Fruit fly (Drosophila melanogaster): ENCODE results near the gene CG33290.

CG33290 gene

DNA sequence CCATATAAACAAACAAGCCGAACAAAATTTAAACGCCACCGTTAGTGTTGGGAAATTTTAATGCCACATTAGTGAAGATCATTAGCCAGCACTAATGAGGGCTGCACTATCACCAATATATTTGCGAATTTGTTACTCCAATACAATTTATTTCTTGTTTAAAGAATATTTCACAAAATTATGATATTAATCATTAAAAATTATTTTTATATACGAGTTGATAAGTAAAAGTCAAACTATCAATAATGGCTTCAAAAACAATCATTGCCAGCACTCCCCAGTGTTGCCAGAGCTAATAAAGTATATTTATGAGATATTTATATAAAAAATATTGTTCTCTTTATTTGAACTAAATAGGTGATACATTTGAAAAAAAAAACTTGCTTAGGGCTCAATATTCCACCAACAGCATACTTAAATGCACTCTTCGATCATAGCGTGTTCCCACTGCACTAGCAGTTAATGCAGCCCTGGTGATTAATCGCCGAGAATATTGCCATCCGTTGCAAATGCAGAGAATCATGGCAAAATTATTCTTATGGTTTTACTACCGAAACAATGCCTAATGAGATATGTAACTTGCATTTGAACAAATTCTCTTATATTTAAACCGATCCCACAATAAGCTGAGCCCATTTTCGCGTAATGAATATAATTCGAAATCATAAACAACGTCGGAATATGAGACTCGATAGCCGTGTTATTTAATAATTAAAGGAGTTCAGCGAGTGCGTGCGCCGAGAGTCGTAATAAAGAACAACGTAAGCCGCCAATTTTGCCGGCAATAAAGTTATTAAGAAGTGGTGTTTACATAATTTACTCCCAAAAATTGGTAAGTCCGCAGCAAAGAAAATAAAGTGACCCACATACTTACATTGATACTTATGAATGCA is 26.1 kb upstream of the CG33290 start, which contains the start of the genes SAK and Cdk12 (continued):
- TF ChIP-seq kay (GFP tag; optimal IDR thresholded peaks at IDR 0.05), result peak; percentile 83
- peak; percentile 77 for TF ChIP-seq Blimp-1 (GFP tag; optimal IDR thresholded peaks at IDR 0.05)
- TF ChIP-seq CG17829 (tag; optimal IDR thresholded peaks at IDR 0.05), result peak; percentile 89
- no peak for TF ChIP-seq Hmx (GFP tag; optimal IDR thresholded peaks at IDR 0.05)
- TF ChIP-seq nom (GFP tag; optimal IDR thresholded peaks at IDR 0.05), result peak; percentile 57
- peak; percentile 76 for TF ChIP-seq CG12942 (GFP tag; optimal IDR thresholded peaks at IDR 0.05)
- TF ChIP-seq HLH54F (GFP tag; optimal IDR thresholded peaks at IDR 0.05), result peak; percentile 74
- no peak for TF ChIP-seq nerfin-2 (GFP tag; IDR thresholded peaks at IDR 0.05; ENCODE audit: partially characterized antibody)
- peak; percentile 59 for TF ChIP-seq CG15073 (GFP tag; optimal IDR thresholded peaks at IDR 0.05)
- TF ChIP-seq CG6175 (GFP tag; IDR thresholded peaks at IDR 0.05), result peak; percentile 53
- no peak for TF ChIP-seq Neu2 (GFP tag; optimal IDR thresholded peaks at IDR 0.05; ENCODE audit: borderline replicate concordance)
- no peak for TF ChIP-seq sc (optimal IDR thresholded peaks at IDR 0.05)
- peak; percentile 77 for TF ChIP-seq sc (GFP tag; optimal IDR thresholded peaks at IDR 0.05)
- TF ChIP-seq Hr51 (GFP tag; optimal IDR thresholded peaks at IDR 0.05), result peak; percentile 61 to 86
- TF ChIP-seq scrt (GFP tag; optimal IDR thresholded peaks at IDR 0.05), result peak; percentile 71
- TF ChIP-seq wdn (GFP tag; IDR thresholded peaks at IDR 0.05), result peak; percentile 76
- peak; percentile 29 for TF ChIP-seq Mes4 (GFP tag; optimal IDR thresholded peaks at IDR 0.05)
- peak; percentile 86 for TF ChIP-seq ind (GFP tag; optimal IDR thresholded peaks at IDR 0.05)
- peak; percentile 80 for TF ChIP-seq CG10979 (tag; optimal IDR thresholded peaks at IDR 0.05)
- TF ChIP-seq Hr78 (GFP tag; optimal IDR thresholded peaks at IDR 0.05), result peak in 1 of 2 experiments; percentile 83
- TF ChIP-seq CG6689 (GFP tag; IDR thresholded peaks at IDR 0.05), result peak; percentile 79
- peak; percentile 76 for TF ChIP-seq gcm (GFP tag; optimal IDR thresholded peaks at IDR 0.05)
- TF ChIP-seq CG15479 (GFP tag; optimal IDR thresholded peaks at IDR 0.05), result peak; percentile 12
- TF ChIP-seq luna (GFP tag; optimal IDR thresholded peaks at IDR 0.05), result no peak
- no peak for TF ChIP-seq gfzf (GFP tag; optimal IDR thresholded peaks at IDR 0.05)
- TF ChIP-seq CG8765 (GFP tag; IDR thresholded peaks at IDR 0.05), result peak; percentile 67
- TF ChIP-seq dm (GFP tag; optimal IDR thresholded peaks at IDR 0.05), result peak; percentile 68
- TF ChIP-seq HLHmδ (GFP tag; optimal IDR thresholded peaks at IDR 0.05), result no peak
- TF ChIP-seq da (GFP tag; optimal IDR thresholded peaks at IDR 0.05), result no peak
- TF ChIP-seq toy (GFP tag; IDR thresholded peaks at IDR 0.05), result peak; percentile 47; the same call in 1 of the 2 replicates
- peak; percentile 90 for TF ChIP-seq nmo (GFP tag; optimal IDR thresholded peaks at IDR 0.05)
- peak; percentile 55; the same call in 2 of the 3 replicates for TF ChIP-seq CG16813 (GFP tag; IDR thresholded peaks at IDR 0.05; ENCODE audit: partially characterized antibody)
- peak; percentile 88 for TF ChIP-seq CG11504 (tag; optimal IDR thresholded peaks at IDR 0.05)
- TF ChIP-seq CG10462 (GFP tag; optimal IDR thresholded peaks at IDR 0.05), result peak; percentile 66
- peak; percentile 81 for TF ChIP-seq zfh2 (GFP tag; optimal IDR thresholded peaks at IDR 0.05)
- peak; percentile 93 for TF ChIP-seq gem (tag; optimal IDR thresholded peaks at IDR 0.05)
- TF ChIP-seq CG32772 (GFP tag; IDR thresholded peaks at IDR 0.05), result peak; percentile 76
- TF ChIP-seq Opbp (GFP tag; IDR thresholded peaks at IDR 0.05; ENCODE audit: partially characterized antibody), result peak; percentile 44; the same call in 1 of the 3 replicates
- peak; percentile 37; the same call in 1 of the 3 replicates for TF ChIP-seq CG34224 (GFP tag; IDR thresholded peaks at IDR 0.05; ENCODE audit: partially characterized antibody)
- no peak for TF ChIP-seq Atf3 (GFP tag; optimal IDR thresholded peaks at IDR 0.05)
- TF ChIP-seq otp (GFP tag; IDR thresholded peaks at IDR 0.05), result peak; percentile 45; the same call in 1 of the 3 replicates
- TF ChIP-seq BEAF-32 (GFP tag; optimal IDR thresholded peaks at IDR 0.05), result peak; percentile 63
- no peak for TF ChIP-seq grn (GFP tag; optimal IDR thresholded peaks at IDR 0.05)
- peak; percentile 71 for TF ChIP-seq pnt (GFP tag; optimal IDR thresholded peaks at IDR 0.05)
- 0 out of 2 replicates have a peak, but pooled peaks have one; percentile 30 for TF ChIP-seq CG16779 (GFP tag; IDR thresholded peaks at IDR 0.05)
- peak; percentile 63 for TF ChIP-seq CG2202 (tag; optimal IDR thresholded peaks at IDR 0.05)
- TF ChIP-seq CG16815 (GFP tag; optimal IDR thresholded peaks at IDR 0.05), result peak; percentile 87

Data from whole organism, embryonic.